Fruit fly (Drosophila melanogaster) whole organism, prepupa: ENCODE results near the gene ebi.

Experiments
- Blimp-1 ChIP-seq: fragments of 200-800 bp; sonication (Bioruptor generic); optimal IDR thresholded peaks from 3 replicates; lab custom pipeline; 2017; ENCODE audit warnings: missing biosample characterization, missing genetic modification characterization, mild to moderate bottlenecking, moderate library complexity, missing genetic modification reagents
- CG10631 ChIP-seq: fragments of 200-800 bp; sonication (Bioruptor generic); optimal IDR thresholded peaks from 2 replicates; lab custom pipeline; 2016; ENCODE audit warnings: missing biosample characterization, missing genetic modification characterization
- CG10669 ChIP-seq: fragments of 200-800 bp; sonication (Bioruptor generic); optimal IDR thresholded peaks from 3 replicates; lab custom pipeline; 2018; ENCODE audit warnings: missing biosample characterization, mild to moderate bottlenecking, missing genetic modification characterization, moderate library complexity
- CG11294 ChIP-seq: fragments of 200-800 bp; sonication (Bioruptor generic); IDR thresholded peaks from 2 replicates; pipeline ENCODE4 v1.3.6; 2022; ENCODE audit warnings: missing biosample characterization, missing genetic modification characterization
- CG15336 ChIP-seq: fragments of 200-800 bp; sonication (Bioruptor generic); IDR thresholded peaks from 2 replicates; pipeline ENCODE4 v1.3.6; 2022; ENCODE audit warnings: missing biosample characterization, missing genetic modification characterization
- CG1621 ChIP-seq: fragments of 200-800 bp; sonication (Bioruptor generic); optimal IDR thresholded peaks from 3 replicates; lab custom pipeline; 2018; ENCODE audit warnings: missing biosample characterization, mild to moderate bottlenecking, missing genetic modification characterization
- CG16779 ChIP-seq: fragments of 200-800 bp; sonication (Bioruptor generic); optimal IDR thresholded peaks from 3 replicates; lab custom pipeline; 2017; ENCODE audit warnings: missing biosample characterization, mild to moderate bottlenecking, missing genetic modification characterization
- CG31627 ChIP-seq: fragments of 200-800 bp; sonication (Bioruptor generic); optimal IDR thresholded peaks from 3 replicates; lab custom pipeline; 2016; ENCODE audit warnings: missing biosample characterization, missing genetic modification characterization
- CG32006 ChIP-seq: fragments of 200-800 bp; sonication (Bioruptor generic); optimal IDR thresholded peaks from 3 replicates; lab custom pipeline; 2017; ENCODE audit warnings: missing biosample characterization, mild to moderate bottlenecking, missing genetic modification characterization
- CG34406 ChIP-seq: fragments of 200-800 bp; sonication (Bioruptor generic); optimal IDR thresholded peaks from 3 replicates; lab custom pipeline; 2016; ENCODE audit warnings: missing biosample characterization, missing genetic modification characterization
- CG3919 ChIP-seq: fragments of 200-800 bp; sonication (Bioruptor generic); optimal IDR thresholded peaks from 3 replicates; lab custom pipeline; 2016; ENCODE audit warnings: missing biosample characterization, missing genetic modification characterization
- CG4318 ChIP-seq: fragments of 200-800 bp; sonication (Bioruptor generic); optimal IDR thresholded peaks from 3 replicates; lab custom pipeline; 2017; ENCODE audit warnings: missing biosample characterization, mild to moderate bottlenecking, missing genetic modification characterization
- CG6163 ChIP-seq: fragments of 200-800 bp; sonication (Bioruptor generic); IDR thresholded peaks from 3 replicates; pipeline ENCODE4 v1.3.6; 2022; ENCODE audit warnings: missing biosample characterization, missing genetic modification characterization
- CG6276 ChIP-seq: fragments of 200-800 bp; sonication (Bioruptor generic); optimal IDR thresholded peaks from 2 replicates; lab custom pipeline; 2017; ENCODE audit warnings: missing biosample characterization, mild to moderate bottlenecking, missing genetic modification characterization
- CG6808 ChIP-seq: fragments of 200-800 bp; sonication (Bioruptor generic); optimal IDR thresholded peaks from 3 replicates; lab custom pipeline; 2017; ENCODE audit warnings: missing biosample characterization, missing genetic modification characterization, mild to moderate bottlenecking, moderate library complexity, missing genetic modification reagents
- CG6854 ChIP-seq: fragments of 200-800 bp; sonication (Bioruptor generic); optimal IDR thresholded peaks from 2 replicates; lab custom pipeline; 2017; ENCODE audit warnings: missing biosample characterization, mild to moderate bottlenecking, missing genetic modification characterization
- CG7368 ChIP-seq: fragments of 200-800 bp; sonication (Bioruptor generic); optimal IDR thresholded peaks from 3 replicates; lab custom pipeline; 2016; ENCODE audit warnings: missing biosample characterization, missing genetic modification characterization
- CG8119 ChIP-seq: fragments of 200-800 bp; sonication (Bioruptor generic); IDR thresholded peaks from 3 replicates; pipeline ENCODE4 v1.3.6; 2022; ENCODE audit warnings: missing biosample characterization, missing genetic modification characterization
- CG8632 ChIP-seq: fragments of 200-800 bp; sonication (Bioruptor generic); optimal IDR thresholded peaks from 3 replicates; lab custom pipeline; 2016; ENCODE audit warnings: missing biosample characterization, missing genetic modification characterization
- CG9139 ChIP-seq: fragments of 200-800 bp; sonication (Bioruptor generic); optimal IDR thresholded peaks from 3 replicates; lab custom pipeline; 2017; ENCODE audit warnings: missing biosample characterization, mild to moderate bottlenecking, missing genetic modification characterization
- Eip78C ChIP-seq: fragments of 200-800 bp; sonication (Bioruptor generic); peaks from one replicate; lab custom pipeline; 2016; ENCODE audit warnings: missing biosample characterization, missing genetic modification characterization
- Ets21C ChIP-seq: fragments of 200-800 bp; sonication (Bioruptor generic); optimal IDR thresholded peaks from 3 replicates; lab custom pipeline; 2016; ENCODE audit warnings: missing biosample characterization, missing genetic modification characterization
- Ets96B ChIP-seq: fragments of 200-800 bp; optimal IDR thresholded peaks from 2 replicates; lab custom pipeline; 2019; ENCODE audit warnings: missing biosample characterization, mild to moderate bottlenecking, missing genetic modification characterization, moderate library complexity
- Gug ChIP-seq: fragments of 200-800 bp; sonication (Bioruptor generic); IDR thresholded peaks from 2 replicates; pipeline ENCODE4 v1.3.6; 2022; ENCODE audit warnings: missing biosample characterization, missing genetic modification characterization
- Hr38 ChIP-seq: sonication (Bioruptor generic); optimal IDR thresholded peaks from 2 replicates; lab custom pipeline; 2016; ENCODE audit warnings: missing biosample characterization, missing genetic modification characterization
- Hr39 ChIP-seq: fragments of 200-800 bp; sonication (Bioruptor generic); optimal IDR thresholded peaks from 2 replicates; lab custom pipeline; 2016; ENCODE audit warnings: missing biosample characterization, missing genetic modification characterization
- Hr4 ChIP-seq: fragments of 200-800 bp; sonication (Bioruptor generic); optimal IDR thresholded peaks from 3 replicates; lab custom pipeline; 2016; ENCODE audit warnings: missing biosample characterization, missing genetic modification characterization
- Lpt ChIP-seq: fragments of 200-800 bp; sonication (Bioruptor generic); optimal IDR thresholded peaks from 3 replicates; lab custom pipeline; 2016; ENCODE audit warnings: missing biosample characterization, missing genetic modification characterization
- Met ChIP-seq: fragments of 200-800 bp; sonication (Bioruptor generic); optimal IDR thresholded peaks from 3 replicates; lab custom pipeline; 2016; ENCODE audit warnings: missing biosample characterization, missing genetic modification characterization
- OdsH ChIP-seq: fragments of 200-800 bp; sonication (Bioruptor generic); optimal IDR thresholded peaks from 3 replicates; lab custom pipeline; 2016; ENCODE audit warnings: missing biosample characterization, missing genetic modification characterization
- Smox ChIP-seq: fragments of 200-800 bp; sonication (Bioruptor generic); optimal IDR thresholded peaks from 3 replicates; lab custom pipeline; 2016; ENCODE audit warnings: missing biosample characterization, missing genetic modification characterization
- Sox102F ChIP-seq: fragments of 200-800 bp; sonication (Bioruptor generic); optimal IDR thresholded peaks from 2 replicates; lab custom pipeline; 2016; ENCODE audit warnings: missing biosample characterization, mild to moderate bottlenecking, missing genetic modification characterization
- Sox14 ChIP-seq: fragments of 200-800 bp; sonication (Bioruptor generic); optimal IDR thresholded peaks from 3 replicates; lab custom pipeline; 2016; ENCODE audit warnings: missing biosample characterization, missing genetic modification characterization
- Sox15 ChIP-seq: fragments of 200-800 bp; sonication (Bioruptor generic); optimal IDR thresholded peaks from 3 replicates; lab custom pipeline; 2016; ENCODE audit warnings: missing biosample characterization, missing genetic modification characterization
- acj6 ChIP-seq: fragments of 200-800 bp; sonication (Bioruptor generic); optimal IDR thresholded peaks from 3 replicates; lab custom pipeline; 2016; ENCODE audit warnings: missing biosample characterization, missing genetic modification characterization
- cyc ChIP-seq: fragments of 200-800 bp; sonication (Bioruptor generic); optimal IDR thresholded peaks from 3 replicates; lab custom pipeline; 2016; ENCODE audit warnings: missing biosample characterization, missing genetic modification characterization
- dac ChIP-seq: fragments of 200-800 bp; sonication (Bioruptor generic); optimal IDR thresholded peaks from 2 replicates; lab custom pipeline; 2017; ENCODE audit warnings: missing biosample characterization, mild to moderate bottlenecking, missing genetic modification characterization
- esn ChIP-seq: fragments of 200-800 bp; sonication (Bioruptor generic); optimal IDR thresholded peaks from 2 replicates; lab custom pipeline; 2016; ENCODE audit warnings: missing biosample characterization, mild to moderate bottlenecking, missing genetic modification characterization, moderate library complexity
- fd59A ChIP-seq: fragments of 200-800 bp; sonication (Bioruptor generic); optimal IDR thresholded peaks from 2 replicates; lab custom pipeline; 2017; ENCODE audit warnings: missing biosample characterization, mild to moderate bottlenecking, missing genetic modification characterization, missing genetic modification reagents
- fkh ChIP-seq: fragments of 200-800 bp; sonication (Bioruptor generic); optimal IDR thresholded peaks from 3 replicates; lab custom pipeline; 2017; ENCODE audit warnings: missing biosample characterization, mild to moderate bottlenecking, missing genetic modification characterization, moderate library complexity
- lz ChIP-seq: fragments of 200-800 bp; sonication (Bioruptor generic); optimal IDR thresholded peaks from 3 replicates; lab custom pipeline; 2016; ENCODE audit warnings: missing biosample characterization, missing genetic modification characterization
- net ChIP-seq: fragments of 200-800 bp; sonication (Bioruptor generic); optimal IDR thresholded peaks from 3 replicates; lab custom pipeline; 2016; ENCODE audit warnings: missing biosample characterization, missing genetic modification characterization
- pdm3 ChIP-seq: fragments of 200-800 bp; sonication (Bioruptor generic); optimal IDR thresholded peaks from 3 replicates; lab custom pipeline; 2016; ENCODE audit warnings: missing biosample characterization, missing genetic modification characterization
- salr ChIP-seq, 2 experiments: fragments of 200-800 bp; sonication (Bioruptor generic); optimal IDR thresholded peaks; 3 replicates each; lab custom pipeline; 2016 to 2018; ENCODE audit warnings: missing biosample characterization in 2 of 2, missing genetic modification characterization in 2 of 2, mild to moderate bottlenecking in 1 of 2
- spab ChIP-seq: fragments of 200-800 bp; sonication (Bioruptor generic); optimal IDR thresholded peaks from 2 replicates; lab custom pipeline; 2017; ENCODE audit warnings: missing biosample characterization, mild to moderate bottlenecking, missing genetic modification characterization, missing genetic modification reagents
- ss ChIP-seq, 2 experiments: fragments of 200-800 bp; sonication (Bioruptor generic); optimal IDR thresholded peaks; 2 replicates in 1 of 2; 3 replicates in 1 of 2; lab custom pipeline; 2017 to 2018; ENCODE audit warnings: mild to moderate bottlenecking in 2 of 2, missing biosample characterization in 2 of 2, missing genetic modification characterization in 2 of 2, moderate library complexity in 1 of 2
- svp ChIP-seq: fragments of 200-800 bp; sonication (Bioruptor generic); peaks from one replicate; lab custom pipeline; 2016; ENCODE audit warnings: missing biosample characterization, missing genetic modification characterization
- topi ChIP-seq: fragments of 200-800 bp; sonication (Bioruptor generic); optimal IDR thresholded peaks from 3 replicates; lab custom pipeline; 2016; ENCODE audit warnings: missing biosample characterization, missing genetic modification characterization
- vri ChIP-seq: fragments of 200-800 bp; sonication (Bioruptor generic); optimal IDR thresholded peaks from 3 replicates; lab custom pipeline; 2016; ENCODE audit warnings: missing biosample characterization, mild to moderate bottlenecking, missing genetic modification characterization

The ebi gene

dm6 chr2L:413894-414293 lies 973 bp upstream of the ebi start:
- peak; percentile 94 for TF ChIP-seq svp
- TF ChIP-seq CG6163 = 0 out of 3 replicates have a peak, but pooled peaks have one; percentile 5
- TF ChIP-seq CG10669 (GFP tag; lab: Kevin White, UChicago) = no peak
- TF ChIP-seq, all 60 proteins: peak for 2

dm6 chr2L:419620-420184 lies 4.8 kb downstream of the ebi start, which contains the start of the genes CG13690 and RpLP1:
CG13690 (minus strand) TSS chr2L:419652.
RpLP1 (plus strand) TSS chr2L:419952.
- peak; percentile 42 for TF ChIP-seq Blimp-1 (GFP tag; lab: Kevin White, UChicago)
- peak; percentile 42 for TF ChIP-seq Hr39 (GFP tag; lab: Kevin White, UChicago)
- TF ChIP-seq lz (GFP tag; lab: Kevin White, UChicago) = peak; percentile 69
- TF ChIP-seq CG34406 (GFP tag; lab: Kevin White, UChicago) = peak; percentile 71
- TF ChIP-seq dac (GFP tag; lab: Kevin White, UChicago) = peak; percentile 48
- TF ChIP-seq CG11294 (GFP tag; lab: Robert Waterston, UW) = no peak
- no peak for TF ChIP-seq Hr38
- no peak for TF ChIP-seq Hr4 (GFP tag; lab: Kevin White, UChicago)
- TF ChIP-seq Sox14 = peak; percentile 66
- TF ChIP-seq svp = peak; percentile 59
- TF ChIP-seq cyc (GFP tag; lab: Kevin White, UChicago) = peak; percentile 66
- TF ChIP-seq CG8632 = peak; percentile 71
- TF ChIP-seq salr (GFP tag; optimal IDR thresholded peaks at IDR 0.05; lab: Kevin White, UChicago) = peak; percentile 4 to 38
- TF ChIP-seq Ets21C (GFP tag; lab: Kevin White, UChicago) = peak; percentile 32
- peak; percentile 39 for TF ChIP-seq Ets96B (tag; lab: Kevin White, UChicago)
- TF ChIP-seq topi (GFP tag; lab: Kevin White, UChicago) = peak; percentile 73
- TF ChIP-seq net (GFP tag; lab: Kevin White, UChicago) = peak; percentile 76
- TF ChIP-seq CG1621 = peak; percentile 63
- peak; percentile 64 for TF ChIP-seq CG9139
- peak; percentile 96 for TF ChIP-seq fkh (GFP tag; lab: Kevin White, UChicago)
- peak; percentile 78 for TF ChIP-seq vri (GFP tag; lab: Kevin White, UChicago)
- peak; percentile 74 for TF ChIP-seq pdm3
- TF ChIP-seq Sox102F (GFP tag; lab: Kevin White, UChicago) = peak; percentile 77
- TF ChIP-seq CG31627 (GFP tag; lab: Kevin White, UChicago) = peak; percentile 42
- no peak for TF ChIP-seq CG6276 (GFP tag; lab: Kevin White, UChicago)
- peak; percentile 28 for TF ChIP-seq fd59A (GFP tag; lab: Kevin White, UChicago)
- peak; percentile 61 for TF ChIP-seq OdsH (GFP tag; lab: Kevin White, UChicago)
- peak; percentile 94 for TF ChIP-seq Eip78C (GFP tag; lab: Kevin White, UChicago)
- TF ChIP-seq Sox15 (GFP tag; lab: Kevin White, UChicago) = no peak
- no peak for TF ChIP-seq CG4318
- peak; percentile 68 for TF ChIP-seq Smox
- peak; percentile 12 for TF ChIP-seq CG32006
- TF ChIP-seq CG6854 (GFP tag; lab: Kevin White, UChicago) = peak; percentile 90
- peak; percentile 86 for TF ChIP-seq esn (GFP tag; lab: Kevin White, UChicago)
- 0 out of 2 replicates have a peak, but pooled peaks have one; percentile 23 for TF ChIP-seq CG15336 (GFP tag; lab: Robert Waterston, UW)
- peak; percentile 69 for TF ChIP-seq CG16779 (tag; lab: Kevin White, UChicago)
- TF ChIP-seq CG6808 (GFP tag; lab: Kevin White, UChicago) = peak; percentile 71
- no peak for TF ChIP-seq Lpt (GFP tag; lab: Kevin White, UChicago)
- no peak for TF ChIP-seq Gug (GFP tag; lab: Robert Waterston, UW)
- peak; percentile 69 for TF ChIP-seq CG7368 (GFP tag; lab: Kevin White, UChicago)
- peak; percentile 18 for TF ChIP-seq spab (GFP tag; lab: Kevin White, UChicago)
- TF ChIP-seq Met (GFP tag; lab: Kevin White, UChicago) = peak; percentile 76
- no peak for TF ChIP-seq CG10631 (GFP tag; lab: Kevin White, UChicago)
- peak; percentile 73 to 82 for TF ChIP-seq ss (GFP tag; optimal IDR thresholded peaks at IDR 0.05; lab: Kevin White, UChicago)
- no peak; the same call in 2 of the 3 replicates for TF ChIP-seq CG8119 (GFP tag; lab: Robert Waterston, UW)
- TF ChIP-seq acj6 = peak; percentile 61
- peak; percentile 81 for TF ChIP-seq CG3919 (GFP tag; lab: Kevin White, UChicago)
